Worm (Caenorhabditis elegans) whole organism, young adult: ENCODE measurements around the gene nlr-1.
A peak's percentile ranks its signal among the peaks of the same experiment; 100 is the strongest.

Source experiments
- K12H6.12 ChIP-seq: fragments of 200-800 bp; sonication (Bioruptor generic); optimal IDR thresholded peaks from 2 replicates; lab custom pipeline; 2018; ENCODE audit warnings: mild to moderate bottlenecking, missing genetic modification characterization, missing compliant biosample characterization
- Y53F4B.3 ChIP-seq: fragments of 200-800 bp; sonication (Bioruptor generic); IDR thresholded peaks from 2 replicates; pipeline ENCODE4 v1.3.6; 2022; ENCODE audit warnings: missing genetic modification reagents, missing genetic modification characterization, missing compliant biosample characterization
- attf-3 ChIP-seq: fragments of 200-800 bp; sonication (Bioruptor generic); conservative IDR thresholded peaks from 2 replicates; pipeline ENCODE4 v1.3.6; 2022; ENCODE audit warnings: missing genetic modification reagents, missing genetic modification characterization, missing compliant biosample characterization
- egl-18 ChIP-seq: fragments of 200-800 bp; sonication (Bioruptor generic); IDR thresholded peaks from 2 replicates; pipeline ENCODE4 v1.3.6; 2022; ENCODE audit warnings: missing genetic modification reagents, missing genetic modification characterization, missing compliant biosample characterization
- lin-40 ChIP-seq: sonication (generic microtip); optimal IDR thresholded peaks from 2 replicates; lab custom pipeline; 2016; ENCODE audit warnings: missing genetic modification characterization, mild to moderate bottlenecking, missing compliant biosample characterization, missing genotype, missing genetic modification reagents
- mel-28 ChIP-seq: sonication (generic microtip); optimal IDR thresholded peaks from 2 replicates; lab custom pipeline; 2016; ENCODE audit warnings: borderline replicate concordance, mild to moderate bottlenecking, missing genetic modification characterization, missing compliant biosample characterization
- nhr-179 ChIP-seq: sonication (generic microtip); optimal IDR thresholded peaks from 2 replicates; lab custom pipeline; 2016; ENCODE audit warnings: mild to moderate bottlenecking, missing genetic modification characterization, missing compliant biosample characterization
- pha-4 ChIP-seq: fragments of 150-350 bp; sonication (generic microtip); optimal IDR thresholded peaks from 2 replicates; lab custom pipeline; 2014; ENCODE audit warnings: missing biosample characterization, missing genetic modification reagents, missing genetic modification characterization
- snpc-4 ChIP-seq, 5 experiments: fragments of 150-350 bp in 1 of 5; sonication (generic microtip) in 4 of 5; optimal IDR thresholded peaks; 2 replicates each; lab custom pipeline; 2014 to 2018; ENCODE audit warnings: missing genetic modification characterization in 5 of 5, missing biosample characterization in 3 of 5, antibody characterized with exemption in 2 of 5, mild to moderate bottlenecking in 2 of 5, missing compliant biosample characterization in 2 of 5, missing genotype in 2 of 5, moderate library complexity in 2 of 5, missing genetic modification reagents in 1 of 5
- unc-130 ChIP-seq: sonication (generic microtip); optimal IDR thresholded peaks from 2 replicates; lab custom pipeline; 2016; ENCODE audit warnings: missing genetic modification reagents, missing genetic modification characterization, missing compliant biosample characterization
- ztf-26 ChIP-seq: sonication (generic microtip); optimal IDR thresholded peaks from 2 replicates; lab custom pipeline; 2017; ENCODE audit warnings: missing genetic modification characterization, missing compliant biosample characterization

- TF ChIP-seq lin-40 (tag; lab: Kevin White, UChicago) (no peak), K12H6.12 (tag; lab: Kevin White, UChicago) (no peak), pha-4 (tag; lab: Kevin White, UChicago) (no peak), ztf-26 (tag; lab: Kevin White, UChicago) (no peak), egl-18 (GFP tag; lab: Robert Waterston, UW) (no peak), Y53F4B.3 (GFP tag; lab: Robert Waterston, UW) (no peak), mel-28 (no peak), nhr-179 (tag; lab: Kevin White, UChicago) (no peak), attf-3 (GFP tag; lab: Robert Waterston, UW) (no peak), unc-130 (GFP tag; lab: Kevin White, UChicago) (no peak), snpc-4 (GFP tag; optimal IDR thresholded peaks at IDR 0.05; lab: Kevin White, UChicago) (no peak), snpc-4 (tag; optimal IDR thresholded peaks at IDR 0.05; lab: Kevin White, UChicago) (peak in 2 of 4 experiments; percentile 33 to 42)
Observed at ce11 chrIV:12121076-12121475, 57.1 kb downstream of the nlr-1 start, which contains the start of the genes ddb-1 and M18.6.
